Fruit fly (Drosophila melanogaster) whole organism, pupa: ENCODE results near the gene CG33923.

Source experiments
- CG10348 ChIP-seq: fragments of 200-800 bp; sonication (Bioruptor generic); IDR thresholded peaks from 2 replicates; pipeline ENCODE4 v1.3.6; 2022; ENCODE audit warnings: missing biosample characterization, missing genetic modification characterization
- CG12605 ChIP-seq: fragments of 200-800 bp; sonication (Bioruptor generic); IDR thresholded peaks from 2 replicates; pipeline ENCODE4 v1.3.6; 2022; ENCODE audit warnings: missing biosample characterization, missing genetic modification characterization
- CG13204 ChIP-seq: fragments of 200-800 bp; sonication (Bioruptor generic); optimal IDR thresholded peaks from 2 replicates; lab custom pipeline; 2018; ENCODE audit warnings: missing biosample characterization, mild to moderate bottlenecking, missing genetic modification characterization, moderate library complexity
- CG14655 ChIP-seq: fragments of 200-800 bp; sonication (Bioruptor generic); optimal IDR thresholded peaks from 3 replicates; lab custom pipeline; 2017; ENCODE audit warnings: mild to moderate bottlenecking, missing biosample characterization, missing genetic modification reagents, missing genetic modification characterization
- CG15710 ChIP-seq: fragments of 200-800 bp; sonication (Bioruptor generic); optimal IDR thresholded peaks from 2 replicates; lab custom pipeline; 2018; ENCODE audit warnings: missing biosample characterization, mild to moderate bottlenecking, missing genetic modification characterization, moderate library complexity
- CG17806 ChIP-seq: fragments of 200-800 bp; sonication (Bioruptor generic); optimal IDR thresholded peaks from 2 replicates; lab custom pipeline; 2018; ENCODE audit warnings: missing biosample characterization, mild to moderate bottlenecking, missing genetic modification characterization, moderate library complexity
- CG32121 ChIP-seq: fragments of 200-800 bp; sonication (Bioruptor generic); IDR thresholded peaks from 2 replicates; pipeline ENCODE4 v1.3.6; 2022; ENCODE audit warnings: missing biosample characterization, missing genetic modification characterization
- CG34367 ChIP-seq: fragments of 200-800 bp; sonication (Bioruptor generic); optimal IDR thresholded peaks from 2 replicates; lab custom pipeline; 2018; ENCODE audit warnings: missing biosample characterization, mild to moderate bottlenecking, missing genetic modification characterization
- CG4496 ChIP-seq: fragments of 200-800 bp; sonication (Bioruptor generic); IDR thresholded peaks from 3 replicates; pipeline ENCODE4 v1.3.6; 2022; ENCODE audit warnings: missing biosample characterization, missing genetic modification characterization
- CG8159 ChIP-seq: fragments of 200-800 bp; sonication (Bioruptor generic); optimal IDR thresholded peaks from 3 replicates; lab custom pipeline; 2018; ENCODE audit warnings: missing biosample characterization, mild to moderate bottlenecking, missing genetic modification characterization, moderate library complexity
- CG8301 ChIP-seq: fragments of 200-800 bp; sonication (Bioruptor generic); optimal IDR thresholded peaks from 2 replicates; lab custom pipeline; 2018; ENCODE audit warnings: missing biosample characterization, mild to moderate bottlenecking, missing genetic modification characterization
- CG9948 ChIP-seq: fragments of 200-800 bp; sonication (Bioruptor generic); optimal IDR thresholded peaks from 2 replicates; lab custom pipeline; 2018; ENCODE audit warnings: missing biosample characterization, mild to moderate bottlenecking, missing genetic modification characterization, moderate library complexity
- D1 ChIP-seq: fragments of 200-800 bp; sonication (Bioruptor generic); optimal IDR thresholded peaks from 2 replicates; lab custom pipeline; 2018; ENCODE audit warnings: missing biosample characterization, mild to moderate bottlenecking, missing genetic modification characterization, moderate library complexity
- EcR ChIP-seq: fragments of 200-800 bp; sonication (Bioruptor generic); optimal IDR thresholded peaks from 3 replicates; lab custom pipeline; 2019; ENCODE audit warnings: missing biosample characterization, missing genetic modification characterization, mild to moderate bottlenecking, moderate library complexity, missing genetic modification reagents
- Ets98B ChIP-seq: fragments of 200-800 bp; sonication (Bioruptor generic); IDR thresholded peaks from 2 replicates; pipeline ENCODE4 v1.3.6; 2022; ENCODE audit warnings: missing biosample characterization, missing genetic modification characterization
- Pif1A ChIP-seq: fragments of 200-800 bp; sonication (Bioruptor generic); optimal IDR thresholded peaks from 3 replicates; lab custom pipeline; 2016; ENCODE audit warnings: missing biosample characterization, missing genetic modification characterization
- Pif1B ChIP-seq: fragments of 200-800 bp; sonication (Bioruptor generic); optimal IDR thresholded peaks from 3 replicates; lab custom pipeline; 2016; ENCODE audit warnings: missing biosample characterization, missing genetic modification characterization
- Snoo ChIP-seq: fragments of 200-800 bp; sonication (Bioruptor generic); optimal IDR thresholded peaks from 3 replicates; lab custom pipeline; 2017; ENCODE audit warnings: missing biosample characterization, mild to moderate bottlenecking, missing genetic modification characterization, inconsistent platforms
- fd96Ca ChIP-seq: fragments of 200-800 bp; sonication (Bioruptor generic); IDR thresholded peaks from 3 replicates; pipeline ENCODE4 v1.3.6; 2022; ENCODE audit warnings: missing biosample characterization, missing genetic modification characterization
- gl ChIP-seq: fragments of 200-800 bp; sonication (Bioruptor generic); optimal IDR thresholded peaks from 2 replicates; lab custom pipeline; 2018; ENCODE audit warnings: missing biosample characterization, mild to moderate bottlenecking, missing genetic modification characterization
- rn ChIP-seq: fragments of 200-800 bp; sonication (Bioruptor generic); IDR thresholded peaks from 2 replicates; pipeline ENCODE4 v1.3.6; 2022; ENCODE audit warnings: missing biosample characterization, missing genetic modification characterization

Gene CG33923

DNA sequence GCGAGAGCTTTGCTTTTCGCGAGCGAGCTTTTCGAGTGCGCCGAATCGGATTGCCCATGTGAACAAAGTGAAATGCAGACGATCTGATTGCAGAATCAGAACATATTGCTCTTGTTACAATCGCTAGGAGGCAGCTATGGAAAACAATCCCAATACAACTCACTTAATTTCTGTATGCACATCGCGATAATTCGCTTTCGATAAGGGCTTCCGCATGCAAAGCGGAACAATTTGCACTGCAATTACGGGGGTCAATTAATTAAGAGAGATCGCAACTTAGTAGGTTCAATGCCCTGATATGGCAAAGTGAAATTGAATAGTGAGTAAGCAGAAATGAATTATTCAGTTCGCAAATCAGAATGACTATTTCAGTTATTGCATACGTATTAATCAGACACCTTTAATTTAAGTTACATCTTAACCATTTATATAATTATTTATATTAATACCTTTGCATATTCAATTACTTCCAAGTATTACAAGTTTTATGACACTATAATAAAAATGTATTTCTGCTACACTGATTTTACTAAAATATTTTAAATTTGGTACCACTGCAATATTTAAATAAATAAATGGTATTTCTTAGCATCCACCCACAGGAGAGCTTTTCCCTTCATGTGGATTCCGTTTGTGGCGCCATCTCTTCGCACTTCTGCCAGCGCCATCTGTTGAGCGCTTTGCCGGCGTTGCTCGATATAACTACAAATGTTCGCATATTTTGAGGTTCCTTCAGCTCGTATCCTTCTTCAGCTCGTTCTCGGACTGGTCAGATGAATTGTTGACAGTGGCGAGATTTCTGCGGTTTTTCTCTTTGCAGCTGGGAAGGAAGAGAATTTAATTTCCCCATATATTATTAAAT lies 20.1 kb upstream of the CG33923 start, which contains the start of gene NLaz:
TSS of gene NLaz (minus strand) at position 51 of the 862 bp plus-strand sequence.
- peak; percentile 75 for TF ChIP-seq EcR
- TF ChIP-seq D1: no peak
- no peak for TF ChIP-seq CG8301 (tag; lab: Kevin White, UChicago)
- TF ChIP-seq CG17806 (tag; lab: Kevin White, UChicago): no peak
- TF ChIP-seq CG32121 (GFP tag; lab: Robert Waterston, UW): no peak
- TF ChIP-seq fd96Ca (GFP tag; lab: Robert Waterston, UW): no peak
- TF ChIP-seq gl: no peak
- TF ChIP-seq Pif1B (GFP tag; lab: Kevin White, UChicago): no peak
- TF ChIP-seq Pif1A (GFP tag; lab: Kevin White, UChicago): no peak
- no peak for TF ChIP-seq CG12605 (GFP tag; lab: Robert Waterston, UW)
- no peak for TF ChIP-seq CG13204
- no peak for TF ChIP-seq CG15710
- TF ChIP-seq CG9948: no peak
- no peak for TF ChIP-seq CG34367 (tag; lab: Kevin White, UChicago)
- TF ChIP-seq CG10348 (GFP tag; lab: Robert Waterston, UW): no peak
- peak; percentile 0 for TF ChIP-seq CG8159 (tag; lab: Kevin White, UChicago)

DNA sequence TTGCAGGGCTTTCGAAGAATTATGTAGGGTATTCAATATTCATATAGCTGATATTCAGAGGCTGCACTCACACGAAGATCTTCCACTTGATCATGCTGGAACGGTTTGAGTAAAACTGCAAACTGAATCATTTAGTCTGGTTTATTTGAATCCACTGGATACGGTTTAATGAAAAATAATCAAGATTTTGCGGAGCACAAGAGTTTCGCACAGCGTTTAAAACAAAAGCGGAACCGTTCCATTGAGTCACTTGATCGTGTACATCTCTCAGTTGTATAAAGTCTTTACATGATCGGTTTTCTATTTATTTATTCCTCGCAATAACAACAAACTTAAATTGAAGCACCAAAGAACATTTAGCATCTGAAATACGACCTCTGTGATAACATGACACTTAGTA lies 17.8 kb upstream of the CG33923 start, which contains the start of gene CG31659:
TSS of gene CG31659 (minus strand) at position 101 of the 400 bp plus-strand sequence.
- no peak for TF ChIP-seq CG34367 (tag; lab: Kevin White, UChicago)
- TF ChIP-seq CG8301 (tag; lab: Kevin White, UChicago): no peak
- TF ChIP-seq gl: no peak
- TF ChIP-seq CG9948: no peak
- no peak for TF ChIP-seq fd96Ca (GFP tag; lab: Robert Waterston, UW)
- TF ChIP-seq D1: no peak
- TF ChIP-seq CG14655: no peak
- TF ChIP-seq CG12605 (GFP tag; lab: Robert Waterston, UW): no peak
- no peak for TF ChIP-seq CG4496
- TF ChIP-seq Pif1A (GFP tag; lab: Kevin White, UChicago): no peak
- no peak for TF ChIP-seq Pif1B (GFP tag; lab: Kevin White, UChicago)
- TF ChIP-seq Snoo (tag; lab: Kevin White, UChicago): no peak
- no peak for TF ChIP-seq CG13204
- no peak for TF ChIP-seq CG17806 (tag; lab: Kevin White, UChicago)
- TF ChIP-seq CG32121 (GFP tag; lab: Robert Waterston, UW): no peak
- TF ChIP-seq Ets98B (GFP tag; lab: Robert Waterston, UW): no peak
- TF ChIP-seq CG15710: no peak

DNA sequence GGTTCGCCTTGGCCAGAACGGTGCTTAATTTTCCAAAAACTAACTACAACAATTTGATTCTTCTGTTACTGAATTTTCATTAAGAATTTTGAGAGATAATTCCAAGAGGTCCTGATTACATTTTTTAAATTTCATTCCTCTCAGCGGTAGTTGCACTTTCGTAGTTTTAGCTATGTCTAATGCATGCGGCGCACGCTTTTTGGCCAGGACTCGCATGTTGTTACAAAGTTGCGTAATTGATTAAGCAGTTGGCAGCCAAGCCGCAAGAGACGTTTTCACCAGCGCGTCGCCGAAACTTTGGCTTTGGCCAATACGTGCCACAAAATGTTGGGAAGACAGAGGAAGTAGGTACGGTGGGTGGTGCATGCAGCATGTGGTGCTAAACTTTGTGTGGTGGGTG lies 13.9 kb upstream of the CG33923 start, which contains the start of gene CG5565:
TSS of gene CG5565 (minus strand) at position 101 of the 400 bp plus-strand sequence.
- TF ChIP-seq EcR: no peak

DNA sequence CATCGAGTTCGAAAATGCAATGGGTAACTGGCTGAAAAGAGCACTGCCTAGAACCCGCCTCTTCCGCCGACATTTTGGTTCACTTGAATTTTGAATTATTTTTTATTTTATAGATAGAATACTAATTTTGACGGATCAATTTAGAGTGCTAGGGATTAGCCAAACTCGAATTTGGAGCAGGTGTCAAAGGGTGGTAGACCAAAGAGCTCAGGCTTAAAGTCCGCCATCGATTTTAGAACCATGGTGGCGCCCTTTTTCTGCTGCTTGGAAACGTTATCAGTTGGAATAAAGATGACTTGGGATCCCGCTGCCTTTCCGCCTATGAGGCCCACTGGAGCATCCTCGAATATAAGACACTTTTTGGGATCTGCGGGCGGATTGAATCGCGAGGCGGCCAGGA lies 12.9 kb upstream of the CG33923 start, which contains the start of gene CG31924:
TSS of gene CG31924 (minus strand) at position 101 of the 400 bp plus-strand sequence.
- TF ChIP-seq CG17806 (tag; lab: Kevin White, UChicago) (no peak), CG15710 (no peak), fd96Ca (GFP tag; lab: Robert Waterston, UW) (no peak), Snoo (tag; lab: Kevin White, UChicago) (no peak), Pif1A (GFP tag; lab: Kevin White, UChicago) (no peak), Ets98B (GFP tag; lab: Robert Waterston, UW) (no peak), CG12605 (GFP tag; lab: Robert Waterston, UW) (no peak), EcR (no peak), gl (no peak), D1 (no peak), CG32121 (GFP tag; lab: Robert Waterston, UW) (no peak), CG8301 (tag; lab: Kevin White, UChicago) (no peak), CG9948 (no peak), Pif1B (GFP tag; lab: Kevin White, UChicago) (no peak), rn (GFP tag; lab: Robert Waterston, UW) (no peak), CG10348 (GFP tag; lab: Robert Waterston, UW) (no peak), CG8159 (tag; lab: Kevin White, UChicago) (no peak), CG14655 (no peak)
- TF ChIP-seq, all 21 proteins: peak for 0

DNA sequence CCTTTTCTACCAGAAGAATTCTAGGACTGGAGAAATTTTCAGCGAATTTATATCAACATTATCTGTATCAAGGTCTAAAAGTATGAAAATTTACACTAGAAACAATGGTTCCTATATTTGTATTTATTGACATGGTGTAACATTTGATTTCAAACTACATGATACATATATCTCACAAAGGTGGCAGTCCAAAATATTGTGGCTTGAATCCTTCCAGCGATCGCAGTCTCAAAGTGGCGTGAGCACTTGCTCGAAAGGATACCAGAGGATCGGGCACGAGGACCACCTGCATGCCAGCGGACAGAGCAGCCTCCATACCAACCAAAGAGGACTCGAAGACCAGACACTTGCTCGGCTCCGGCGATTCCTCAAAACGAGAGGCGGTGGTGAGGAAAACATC lies 12.1 kb upstream of the CG33923 start, which contains the start of gene CG5561:
TSS of gene CG5561 (minus strand) at position 101 of the 400 bp plus-strand sequence.
- no peak for TF ChIP-seq CG12605 (GFP tag; lab: Robert Waterston, UW)
- no peak for TF ChIP-seq CG10348 (GFP tag; lab: Robert Waterston, UW)
- no peak for TF ChIP-seq gl
- no peak for TF ChIP-seq CG8159 (tag; lab: Kevin White, UChicago)
- no peak for TF ChIP-seq Pif1A (GFP tag; lab: Kevin White, UChicago)
- no peak for TF ChIP-seq D1
- no peak for TF ChIP-seq Ets98B (GFP tag; lab: Robert Waterston, UW)
- no peak for TF ChIP-seq CG8301 (tag; lab: Kevin White, UChicago)
- no peak for TF ChIP-seq CG14655
- TF ChIP-seq CG34367 (tag; lab: Kevin White, UChicago): no peak
- TF ChIP-seq CG13204: no peak
- TF ChIP-seq CG15710: no peak
- no peak for TF ChIP-seq EcR
- no peak for TF ChIP-seq Snoo (tag; lab: Kevin White, UChicago)
- TF ChIP-seq Pif1B (GFP tag; lab: Kevin White, UChicago): no peak
- no peak for TF ChIP-seq CG9948
- TF ChIP-seq rn (GFP tag; lab: Robert Waterston, UW): no peak
- TF ChIP-seq CG4496: no peak
- no peak for TF ChIP-seq CG17806 (tag; lab: Kevin White, UChicago)
